Fruit fly (Drosophila melanogaster) S2 (cell line): ENCODE data around the gene lbl.

Experiments
- CG8478 ChIP-seq: fragments of >200 bp; optimal IDR thresholded peaks from 2 replicates; lab custom pipeline; 2018
- CTCF ChIP-seq, 2 experiments: fragments of >200 bp; optimal IDR thresholded peaks; 2 replicates each; lab custom pipeline; 2018

dm6 chr3R:21388564-21388963, 45.4 kb downstream of the lbl start, which contains the start of gene bap:
- no peak for TF ChIP-seq CTCF (optimal IDR thresholded peaks at IDR 0.05; lab: Kevin White, UChicago)
- no peak for TF ChIP-seq CG8478 (lab: Kevin White, UChicago)
